Fruit fly (Drosophila melanogaster) whole organism, embryonic: ENCODE results near the gene FASN2.

Source experiments
- CG10209 ChIP-seq: fragments of 200-800 bp; sonication (Bioruptor generic); optimal IDR thresholded peaks from 3 replicates; lab custom pipeline; 2017; ENCODE audit warnings: missing biosample characterization, mild to moderate bottlenecking, missing genetic modification characterization, missing genetic modification reagents
- CG10462 ChIP-seq: fragments of 200-800 bp; sonication (Bioruptor generic); optimal IDR thresholded peaks from 2 replicates; lab custom pipeline; 2016; ENCODE audit warnings: missing biosample characterization, missing genetic modification characterization
- CG10565 ChIP-seq: fragments of 200-800 bp; sonication (Bioruptor generic); optimal IDR thresholded peaks from 3 replicates; lab custom pipeline; 2016; ENCODE audit warnings: missing biosample characterization, mild to moderate bottlenecking, missing genetic modification characterization
- CG11723 ChIP-seq: fragments of 200-800 bp; sonication (Bioruptor generic); optimal IDR thresholded peaks from 2 replicates; lab custom pipeline; 2017; ENCODE audit warnings: missing biosample characterization, mild to moderate bottlenecking, missing genetic modification characterization
- CG12155 ChIP-seq: fragments of 200-800 bp; sonication (Bioruptor generic); optimal IDR thresholded peaks from 3 replicates; lab custom pipeline; 2016; ENCODE audit warnings: missing biosample characterization, missing genetic modification characterization
- CG1233 ChIP-seq: fragments of 200-800 bp; sonication (Bioruptor generic); optimal IDR thresholded peaks from 4 replicates; lab custom pipeline; 2018; ENCODE audit warnings: missing biosample characterization, mild to moderate bottlenecking, missing genetic modification characterization
- CG13287 ChIP-seq: fragments of 200-800 bp; sonication (Bioruptor generic); IDR thresholded peaks from 2 replicates; pipeline ENCODE4 v1.3.6; 2022; ENCODE audit warnings: missing biosample characterization, missing genetic modification characterization; ENCODE audit not compliant: partially characterized antibody
- CG14014 ChIP-seq: fragments of 200-800 bp; sonication (Bioruptor generic); IDR thresholded peaks from 2 replicates; pipeline ENCODE4 v1.3.6; 2022; ENCODE audit warnings: missing biosample characterization, missing genetic modification characterization
- CG14050 ChIP-seq: fragments of 200-800 bp; sonication (Bioruptor generic); IDR thresholded peaks from 3 replicates; pipeline ENCODE4 v1.3.6; 2022; ENCODE audit warnings: missing biosample characterization, missing genetic modification characterization
- CG14441 ChIP-seq: fragments of 200-800 bp; sonication (Bioruptor generic); IDR thresholded peaks from 2 replicates; pipeline ENCODE4 v1.3.6; 2022; ENCODE audit warnings: missing biosample characterization, missing genetic modification characterization
- CG2875 ChIP-seq: fragments of 200-800 bp; sonication (Bioruptor generic); optimal IDR thresholded peaks from 2 replicates; lab custom pipeline; 2017; ENCODE audit warnings: missing biosample characterization, mild to moderate bottlenecking, missing genetic modification characterization, missing genetic modification reagents
- CG3726 ChIP-seq: fragments of 200-800 bp; sonication (Bioruptor generic); IDR thresholded peaks from 3 replicates; pipeline ENCODE4, ENCODE4 v1.3.6; 2022; ENCODE audit warnings: missing biosample characterization, missing genetic modification characterization
- CG3838 ChIP-seq: fragments of 200-800 bp; sonication (Bioruptor generic); optimal IDR thresholded peaks from 3 replicates; lab custom pipeline; 2016; ENCODE audit warnings: missing biosample characterization, missing genetic modification characterization
- CG4282 ChIP-seq: fragments of 200-800 bp; sonication (Bioruptor generic); optimal IDR thresholded peaks from 2 replicates; lab custom pipeline; 2016; ENCODE audit warnings: missing biosample characterization, missing genetic modification characterization
- CG7556 ChIP-seq: fragments of 200-800 bp; sonication (Bioruptor generic); optimal IDR thresholded peaks from 2 replicates; lab custom pipeline; 2017; ENCODE audit warnings: missing biosample characterization, mild to moderate bottlenecking, missing genetic modification characterization
- CG8478 ChIP-seq: fragments of >200 bp; optimal IDR thresholded peaks from 2 replicates; lab custom pipeline; 2018
- Chrac-16 ChIP-seq: fragments of 200-800 bp; sonication (Bioruptor generic); optimal IDR thresholded peaks from 3 replicates; lab custom pipeline; 2016; ENCODE audit warnings: missing biosample characterization, missing genetic modification characterization
- CkIIα-i1 ChIP-seq: fragments of 200-800 bp; sonication (Bioruptor generic); IDR thresholded peaks from 2 replicates; pipeline ENCODE4 v1.3.6; 2022; ENCODE audit warnings: missing biosample characterization, missing genetic modification characterization
- D19B ChIP-seq: fragments of 200-800 bp; sonication (Bioruptor generic); optimal IDR thresholded peaks from 2 replicates; lab custom pipeline; 2017; ENCODE audit warnings: missing biosample characterization, mild to moderate bottlenecking, missing genetic modification characterization
- ERR ChIP-seq: fragments of 200-800 bp; sonication (Bioruptor generic); optimal IDR thresholded peaks from 2 replicates; lab custom pipeline; 2016; ENCODE audit warnings: missing biosample characterization, missing genetic modification characterization
- HHEX ChIP-seq: fragments of 200-800 bp; sonication (Bioruptor generic); optimal IDR thresholded peaks from 3 replicates; lab custom pipeline; 2017; ENCODE audit warnings: missing biosample characterization, mild to moderate bottlenecking, missing genetic modification characterization, missing genetic modification reagents
- HLH4C ChIP-seq: fragments of 200-800 bp; sonication (Bioruptor generic); IDR thresholded peaks from 3 replicates; pipeline ENCODE4 v1.3.6; 2022; ENCODE audit warnings: missing biosample characterization, missing genetic modification characterization; ENCODE audit not compliant: partially characterized antibody
- HLH54F ChIP-seq: fragments of 200-800 bp; sonication (Bioruptor generic); optimal IDR thresholded peaks from 3 replicates; lab custom pipeline; 2016; ENCODE audit warnings: missing biosample characterization, missing genetic modification characterization
- Lim3 ChIP-seq: fragments of 200-800 bp; sonication (Bioruptor generic); IDR thresholded peaks from 2 replicates; pipeline ENCODE4 v1.3.6; 2022; ENCODE audit warnings: missing biosample characterization, missing genetic modification characterization
- Mrtf ChIP-seq: fragments of 200-800 bp; sonication (Bioruptor generic); IDR thresholded peaks from 3 replicates; pipeline ENCODE4 v1.3.6; 2022; ENCODE audit warnings: missing biosample characterization, missing genetic modification characterization
- NC2β ChIP-seq: fragments of 200-800 bp; sonication (Bioruptor generic); optimal IDR thresholded peaks from 2 replicates; lab custom pipeline; 2016; ENCODE audit warnings: missing biosample characterization, missing genetic modification characterization
- Nf-YC ChIP-seq: fragments of 200-800 bp; optimal IDR thresholded peaks from 3 replicates; lab custom pipeline; 2019; ENCODE audit warnings: missing biosample characterization, mild to moderate bottlenecking, missing genetic modification characterization, moderate library complexity
- Oaz ChIP-seq: fragments of 200-800 bp; sonication (Bioruptor generic); IDR thresholded peaks from 2 replicates; pipeline ENCODE4 v1.3.6; 2022; ENCODE audit warnings: missing biosample characterization, missing genetic modification characterization
- Pdp1 ChIP-seq, 2 experiments: fragments of 200-800 bp; sonication (Bioruptor generic); optimal IDR thresholded peaks; 3 replicates each; lab custom pipeline; 2016; ENCODE audit warnings: missing biosample characterization in 2 of 2, missing genetic modification characterization in 2 of 2, mild to moderate bottlenecking in 1 of 2, moderate library complexity in 1 of 2
- Scr ChIP-seq: fragments of 200-800 bp; sonication (Bioruptor generic); IDR thresholded peaks from 2 replicates; pipeline ENCODE4 v1.3.6; 2022; ENCODE audit warnings: missing biosample characterization, missing genetic modification characterization; ENCODE audit not compliant: partially characterized antibody
- Spps ChIP-seq: fragments of 200-800 bp; sonication (Bioruptor generic); optimal IDR thresholded peaks from 2 replicates; lab custom pipeline; 2018; ENCODE audit warnings: missing biosample characterization, mild to moderate bottlenecking, missing genetic modification characterization
- Xbp1 ChIP-seq: fragments of 200-800 bp; sonication (Bioruptor generic); optimal IDR thresholded peaks from 3 replicates; lab custom pipeline; 2016; ENCODE audit warnings: missing biosample characterization, mild to moderate bottlenecking, missing genetic modification characterization
- ara ChIP-seq: fragments of 200-800 bp; sonication (Bioruptor generic); IDR thresholded peaks from 2 replicates; pipeline ENCODE4 v1.3.6; 2022; ENCODE audit warnings: missing biosample characterization, missing genetic modification characterization
- ase ChIP-seq: fragments of 200-800 bp; sonication (Bioruptor generic); IDR thresholded peaks from 3 replicates; pipeline ENCODE4 v1.3.6; 2022; ENCODE audit warnings: missing biosample characterization, missing genetic modification characterization
- caup ChIP-seq: fragments of 200-800 bp; sonication (Bioruptor generic); optimal IDR thresholded peaks from 3 replicates; lab custom pipeline; 2017; ENCODE audit warnings: missing biosample characterization, mild to moderate bottlenecking, missing genetic modification characterization, moderate library complexity; ENCODE audit not compliant: severe bottlenecking
- chif ChIP-seq, 2 experiments: fragments of 200-800 bp; sonication (Bioruptor generic); optimal IDR thresholded peaks; 3 replicates each; lab custom pipeline; 2016; ENCODE audit warnings: missing biosample characterization in 2 of 2, missing genetic modification characterization in 2 of 2
- chinmo ChIP-seq: fragments of 200-800 bp; sonication (Bioruptor generic); IDR thresholded peaks from 4 replicates; pipeline ENCODE4 v1.3.6; 2022; ENCODE audit warnings: missing biosample characterization, missing genetic modification characterization; ENCODE audit not compliant: partially characterized antibody
- croc ChIP-seq: fragments of 200-800 bp; sonication (Bioruptor generic); conservative IDR thresholded peaks from 3 replicates; pipeline ENCODE4 v1.3.6; 2022; ENCODE audit warnings: missing biosample characterization, missing genetic modification characterization
- dmrt11E ChIP-seq: fragments of 200-800 bp; sonication (Bioruptor generic); optimal IDR thresholded peaks from 3 replicates; lab custom pipeline; 2018; ENCODE audit warnings: missing biosample characterization, mild to moderate bottlenecking, missing genetic modification characterization, moderate library complexity
- ftz-f1 ChIP-seq: fragments of 200-800 bp; sonication (Bioruptor generic); optimal IDR thresholded peaks from 2 replicates; lab custom pipeline; 2016; ENCODE audit warnings: missing biosample characterization, missing genetic modification characterization
- gro ChIP-seq: fragments of 200-800 bp; sonication (Bioruptor generic); optimal IDR thresholded peaks from 2 replicates; lab custom pipeline; 2016; ENCODE audit warnings: missing biosample characterization, missing genetic modification characterization
- jumu ChIP-seq: fragments of 200-800 bp; sonication (Bioruptor generic); optimal IDR thresholded peaks from 3 replicates; lab custom pipeline; 2016; ENCODE audit warnings: missing biosample characterization, missing genetic modification characterization
- kah ChIP-seq: fragments of 200-800 bp; sonication (Bioruptor generic); optimal IDR thresholded peaks from 2 replicates; lab custom pipeline; 2018; ENCODE audit warnings: missing biosample characterization, mild to moderate bottlenecking, missing genetic modification characterization
- ken ChIP-seq: fragments of 200-800 bp; sonication (Bioruptor generic); IDR thresholded peaks from 3 replicates; pipeline ENCODE4 v1.3.6; 2022; ENCODE audit warnings: missing biosample characterization, missing genetic modification characterization
- lmd ChIP-seq: fragments of 200-800 bp; sonication (Bioruptor generic); IDR thresholded peaks from 2 replicates; pipeline ENCODE4 v1.3.6; 2022; ENCODE audit warnings: missing biosample characterization, missing genetic modification characterization
- mld ChIP-seq: fragments of 200-800 bp; sonication (Bioruptor generic); IDR thresholded peaks from 3 replicates; pipeline ENCODE4 v1.3.6; 2022; ENCODE audit warnings: missing biosample characterization, missing genetic modification characterization; ENCODE audit not compliant: partially characterized antibody
- sc ChIP-seq, 3 experiments: fragments of >200 bp in 2 of 3; fragments of 200-800 bp in 1 of 3; sonication (Bioruptor generic) in 1 of 3; optimal IDR thresholded peaks; 2 replicates in 2 of 3; 3 replicates in 1 of 3; lab custom pipeline; 2017; ENCODE audit warnings: mild to moderate bottlenecking in 1 of 3, missing biosample characterization in 1 of 3, missing genetic modification characterization in 1 of 3, missing genetic modification reagents in 1 of 3
- sens-2 ChIP-seq: fragments of 200-800 bp; sonication (Bioruptor generic); IDR thresholded peaks from 2 replicates; pipeline ENCODE4 v1.3.6; 2022; ENCODE audit warnings: missing biosample characterization, missing genetic modification characterization
- sisA ChIP-seq: fragments of 200-800 bp; sonication (Bioruptor generic); IDR thresholded peaks from 2 replicates; pipeline ENCODE4 v1.3.6; 2022; ENCODE audit warnings: missing biosample characterization, missing genetic modification characterization
- so ChIP-seq: fragments of 200-800 bp; sonication (Bioruptor generic); IDR thresholded peaks from 3 replicates; pipeline ENCODE4 v1.3.6; 2022; ENCODE audit warnings: missing biosample characterization, missing genetic modification characterization

The FASN2 gene

DNA sequence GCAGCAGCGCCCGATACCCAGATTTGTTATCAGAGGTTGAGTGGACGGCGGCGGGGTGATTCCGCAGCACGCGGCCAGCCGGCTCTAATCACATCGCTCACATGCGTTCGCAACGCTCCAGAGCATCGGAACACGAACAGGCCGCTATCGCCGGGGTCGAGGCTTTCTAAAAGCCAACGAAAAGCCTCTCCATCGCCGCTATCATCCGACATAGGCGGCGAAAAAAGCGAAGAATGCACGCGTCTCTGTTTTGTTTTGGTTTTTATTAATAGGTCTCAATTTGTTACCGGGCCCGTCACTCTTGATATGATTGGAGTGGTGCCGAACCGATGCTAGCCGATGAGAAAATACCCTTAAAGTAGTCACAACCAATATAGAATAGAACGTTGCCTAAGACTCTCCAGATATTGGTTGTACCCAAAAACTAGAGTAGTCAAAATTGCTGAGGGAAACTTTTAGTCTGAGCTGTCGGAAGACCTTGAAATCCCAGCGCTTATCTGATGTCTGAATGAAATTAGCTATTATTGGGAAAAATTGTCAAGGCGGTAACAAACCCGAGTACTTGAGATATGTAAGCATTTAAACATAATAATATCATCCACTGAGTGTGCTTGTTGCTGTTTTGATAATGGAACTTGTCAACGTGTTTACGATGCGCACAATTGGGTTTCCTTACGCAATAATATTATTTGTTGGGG is 1.7 kb upstream of the FASN2 start, which contains the start of gene CG17261 (continued):
- TF ChIP-seq CG10209 (GFP tag; lab: Kevin White, UChicago) = peak; percentile 12
- no peak for TF ChIP-seq CG4282 (GFP tag; lab: Kevin White, UChicago)
- no peak for TF ChIP-seq croc
- no peak for TF ChIP-seq chif (GFP tag; optimal IDR thresholded peaks at IDR 0.05; lab: Kevin White, UChicago)
- no peak for TF ChIP-seq sc (optimal IDR thresholded peaks at IDR 0.05; lab: Kevin White, UChicago)
- no peak for TF ChIP-seq sc (GFP tag; optimal IDR thresholded peaks at IDR 0.05; lab: Kevin White, UChicago)
- TF ChIP-seq NC2β (GFP tag; lab: Kevin White, UChicago) = no peak
- TF ChIP-seq gro = peak; percentile 90
- peak; percentile 76; the same call in 3 of the 4 replicates for TF ChIP-seq chinmo (GFP tag; lab: Robert Waterston, UW)
- TF ChIP-seq Oaz = no peak
- TF ChIP-seq ERR (GFP tag; lab: Kevin White, UChicago) = peak; percentile 49
- peak; percentile 87 for TF ChIP-seq ftz-f1 (GFP tag; lab: Kevin White, UChicago)
- no peak for TF ChIP-seq CG2875 (GFP tag; lab: Kevin White, UChicago)
- no peak for TF ChIP-seq CG3726
- TF ChIP-seq HLH4C (GFP tag; lab: Robert Waterston, UW) = no peak
- TF ChIP-seq Nf-YC (tag; lab: Kevin White, UChicago) = no peak
- peak; percentile 33 for TF ChIP-seq Xbp1 (GFP tag; lab: Kevin White, UChicago)
- TF ChIP-seq dmrt11E = no peak
- no peak for TF ChIP-seq CG14050
- no peak for TF ChIP-seq CG13287 (GFP tag; lab: Robert Waterston, UW)
- TF ChIP-seq ara (GFP tag; lab: Robert Waterston, UW) = peak; percentile 27; the same call in 1 of the 2 replicates
- TF ChIP-seq caup (GFP tag; lab: Kevin White, UChicago) = peak; percentile 69
- TF ChIP-seq mld (GFP tag; lab: Robert Waterston, UW) = no peak
- TF ChIP-seq Pdp1 (GFP tag; optimal IDR thresholded peaks at IDR 0.05; lab: Kevin White, UChicago) = peak; percentile 35 to 90
- TF ChIP-seq CG14014 = no peak
- peak; percentile 37 for TF ChIP-seq CG7556 (GFP tag; lab: Kevin White, UChicago)
- peak; percentile 27 for TF ChIP-seq CG12155 (GFP tag; lab: Kevin White, UChicago)
- TF ChIP-seq sisA = no peak
- TF ChIP-seq HLH54F (GFP tag; lab: Kevin White, UChicago) = peak; percentile 37
- TF ChIP-seq CG10565 (GFP tag; lab: Kevin White, UChicago) = no peak
- no peak for TF ChIP-seq so (GFP tag; lab: Robert Waterston, UW)
- no peak for TF ChIP-seq CkIIα-i1
- no peak for TF ChIP-seq CG3838 (GFP tag; lab: Kevin White, UChicago)
- no peak for TF ChIP-seq Lim3 (GFP tag; lab: Robert Waterston, UW)
- no peak for TF ChIP-seq CG11723 (GFP tag; lab: Kevin White, UChicago)
- TF ChIP-seq Chrac-16 (GFP tag; lab: Kevin White, UChicago) = peak; percentile 25
- TF ChIP-seq sens-2 (GFP tag; lab: Robert Waterston, UW) = no peak
- peak; percentile 21 for TF ChIP-seq jumu (GFP tag; lab: Kevin White, UChicago)
- peak; percentile 10 for TF ChIP-seq D19B
- TF ChIP-seq CG8478 (lab: Kevin White, UChicago) = no peak
- TF ChIP-seq CG14441 (GFP tag; lab: Robert Waterston, UW) = no peak
- TF ChIP-seq HHEX = peak; percentile 15
- TF ChIP-seq kah (GFP tag; lab: Kevin White, UChicago) = no peak
- no peak for TF ChIP-seq ase (GFP tag; lab: Robert Waterston, UW)
- no peak for TF ChIP-seq CG10462 (GFP tag; lab: Kevin White, UChicago)
- 0 out of 3 replicates have a peak, but pooled peaks have one; percentile 29 for TF ChIP-seq ken
- TF ChIP-seq lmd (GFP tag; lab: Robert Waterston, UW) = peak; percentile 24; the same call in 1 of the 2 replicates
- no peak for TF ChIP-seq Spps (tag; lab: Kevin White, UChicago)
- no peak for TF ChIP-seq Mrtf (GFP tag; lab: Robert Waterston, UW)
- peak; percentile 8 for TF ChIP-seq CG1233
- no peak for TF ChIP-seq Scr (GFP tag; lab: Robert Waterston, UW)
